Worm (Caenorhabditis elegans) whole organism, L4/young adult: Measurements from ENCODE around the gene npr-30.

ENCODE experiments used
- W03F9.2 ChIP-seq: fragments of 150-350 bp; optimal IDR thresholded peaks from 2 replicates; lab custom pipeline; 2014; ENCODE audit warnings: missing biosample characterization, missing genetic modification characterization
- dao-5 ChIP-seq: sonication (generic microtip); optimal IDR thresholded peaks from 2 replicates; lab custom pipeline; 2016; ENCODE audit warnings: missing genotype, missing genetic modification characterization, moderate library complexity, missing compliant biosample characterization
- him-1 ChIP-seq: sonication (generic microtip); optimal IDR thresholded peaks from 2 replicates; lab custom pipeline; 2016; ENCODE audit warnings: missing genotype, missing genetic modification reagents, missing genetic modification characterization, missing compliant biosample characterization

DNA sequence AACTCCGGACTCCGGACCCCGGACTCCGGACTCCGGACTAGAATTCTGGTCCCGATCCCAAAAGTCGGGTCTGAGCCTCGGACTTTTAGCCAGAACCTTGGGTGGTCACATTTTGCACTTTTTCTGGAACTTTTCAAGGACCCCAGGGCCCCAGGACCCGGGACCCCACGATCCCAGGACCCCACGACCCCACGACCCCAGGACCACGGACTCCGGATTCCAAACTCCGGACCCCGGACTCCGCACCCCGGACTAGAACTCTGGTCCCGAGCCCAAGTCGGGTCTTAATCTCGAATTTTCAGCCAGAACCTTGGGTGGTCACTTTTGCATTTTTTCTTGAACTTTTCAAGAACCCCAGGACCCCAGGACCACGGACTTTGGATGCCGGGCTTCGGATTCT lies 39.6 kb downstream of the npr-30 start:
- no peak for TF ChIP-seq him-1 (tag; lab: Kevin White, UChicago)
- no peak for TF ChIP-seq W03F9.2 (tag; lab: Kevin White, UChicago)
- no peak for TF ChIP-seq dao-5 (tag; lab: Kevin White, UChicago)
